Fruit fly (Drosophila melanogaster): Measurements from ENCODE around the gene Hipk.

The Hipk gene

dm6 chr3L:545512-546161 lies 2.8 kb downstream of the Hipk start (continued):
- TF ChIP-seq CG18619 (GFP tag; optimal IDR thresholded peaks at IDR 0.05) (peak; percentile 44), Dref (GFP tag; IDR thresholded peaks at IDR 0.05) (no peak), CG7745 (tag; optimal IDR thresholded peaks at IDR 0.05) (no peak), Doc3 (GFP tag; IDR thresholded peaks at IDR 0.05; ENCODE audit: partially characterized antibody) (no peak), pho (GFP tag; optimal IDR thresholded peaks at IDR 0.05) (peak; percentile 76), run (tag; optimal IDR thresholded peaks at IDR 0.05) (no peak), Mes4 (GFP tag; optimal IDR thresholded peaks at IDR 0.05) (no peak), pnt (GFP tag; optimal IDR thresholded peaks at IDR 0.05) (peak; percentile 48), CG10321 (GFP tag; IDR thresholded peaks at IDR 0.05) (0 out of 2 replicates have a peak, but pooled peaks have one; percentile 35), Xrp1 (GFP tag; IDR thresholded peaks at IDR 0.05) (peak; percentile 65), HLH54F (GFP tag; optimal IDR thresholded peaks at IDR 0.05) (peak; percentile 78), ro (GFP tag; IDR thresholded peaks at IDR 0.05) (no peak), CG3995 (GFP tag; optimal IDR thresholded peaks at IDR 0.05) (peak; percentile 34), CG14441 (GFP tag; IDR thresholded peaks at IDR 0.05) (peak; percentile 67; the same call in 1 of the 2 replicates), ase (GFP tag; IDR thresholded peaks at IDR 0.05) (peak; percentile 58; the same call in 1 of the 3 replicates), CG4730 (GFP tag; IDR thresholded peaks at IDR 0.05) (peak; percentile 58), HHEX (GFP tag; optimal IDR thresholded peaks at IDR 0.05) (peak; percentile 67), CG32532 (GFP tag; IDR thresholded peaks at IDR 0.05) (peak; percentile 79), B-H1 (GFP tag; IDR thresholded peaks at IDR 0.05) (peak; percentile 13; the same call in 1 of the 3 replicates), Camta (GFP tag; optimal IDR thresholded peaks at IDR 0.05) (peak; percentile 61), Myb (GFP tag; optimal IDR thresholded peaks at IDR 0.05) (peak; percentile 42), tap (tag; optimal IDR thresholded peaks at IDR 0.05) (peak; percentile 52), zf30C (GFP tag; optimal IDR thresholded peaks at IDR 0.05) (no peak), CG13624 (GFP tag; optimal IDR thresholded peaks at IDR 0.05) (peak; percentile 75), CG4617 (GFP tag; optimal IDR thresholded peaks at IDR 0.05; ENCODE audit: borderline replicate concordance) (no peak), her (GFP tag; optimal IDR thresholded peaks at IDR 0.05) (no peak), Hr51 (GFP tag; optimal IDR thresholded peaks at IDR 0.05) (peak; percentile 49 to 71), lov (optimal IDR thresholded peaks at IDR 0.05) (no peak), lov (GFP tag; IDR thresholded peaks at IDR 0.05) (no peak), fd96Cb (tag; optimal IDR thresholded peaks at IDR 0.05) (peak; percentile 37), CG8281 (tag; optimal IDR thresholded peaks at IDR 0.05) (peak; percentile 14), BtbVII (GFP tag; optimal IDR thresholded peaks at IDR 0.05) (peak; percentile 70), CG11093 (GFP tag; IDR thresholded peaks at IDR 0.05) (0 out of 3 replicates have a peak, but pooled peaks have one; percentile 37), CG1602 (GFP tag; optimal IDR thresholded peaks at IDR 0.05) (no peak), pan (optimal IDR thresholded peaks at IDR 0.05) (no peak), pan (GFP tag; optimal IDR thresholded peaks at IDR 0.05 in 1 of 2, IDR thresholded peaks at IDR 0.05 in 1 of 2) (peak in 1 of 2 experiments; percentile 80), CG32767 (GFP tag; IDR thresholded peaks at IDR 0.05) (no peak), schlank (tag; optimal IDR thresholded peaks at IDR 0.05) (peak; percentile 69), CG31441 (GFP tag; IDR thresholded peaks at IDR 0.05) (peak; percentile 42; the same call in 1 of the 2 replicates), CG34422 (GFP tag; IDR thresholded peaks at IDR 0.05) (0 out of 3 replicates have a peak, but pooled peaks have one; percentile 22), CG9876 (GFP tag; optimal IDR thresholded peaks at IDR 0.05) (peak; percentile 17), tna (GFP tag; IDR thresholded peaks at IDR 0.05; ENCODE audit: partially characterized antibody) (no peak), Mad (GFP tag; optimal IDR thresholded peaks at IDR 0.05) (peak; percentile 57), BEAF-32 (GFP tag; optimal IDR thresholded peaks at IDR 0.05) (no peak), CG2202 (tag; optimal IDR thresholded peaks at IDR 0.05) (no peak), CG4854 (GFP tag; optimal IDR thresholded peaks at IDR 0.05) (peak; percentile 43), CG10147 (GFP tag; optimal IDR thresholded peaks at IDR 0.05) (peak; percentile 74), CG16863 (GFP tag; optimal IDR thresholded peaks at IDR 0.05) (peak; percentile 28), gcm (GFP tag; optimal IDR thresholded peaks at IDR 0.05) (no peak), scrt (GFP tag; optimal IDR thresholded peaks at IDR 0.05) (peak; percentile 80)

Data from whole organism, embryonic.